Worm (Caenorhabditis elegans) whole organism, L1 larva: ENCODE measurements around the gene C09G9.3.
A peak's percentile ranks its signal among the peaks of the same experiment; 100 is the strongest.

Source experiments
- C04F5.9 ChIP-seq: sonication (generic microtip); optimal IDR thresholded peaks from 2 replicates; lab custom pipeline; 2016; ENCODE audit warnings: missing genetic modification characterization, missing compliant biosample characterization
- C16A3.4 ChIP-seq: fragments of 150-350 bp; optimal IDR thresholded peaks from 2 replicates; lab custom pipeline; 2014; ENCODE audit warnings: missing biosample characterization, missing genetic modification characterization
- C34B4.2 ChIP-seq: sonication (generic microtip); optimal IDR thresholded peaks from 2 replicates; lab custom pipeline; 2017; ENCODE audit warnings: mild to moderate bottlenecking, missing genetic modification characterization, missing compliant biosample characterization
- F16B12.6 ChIP-seq: fragments of 150-350 bp; optimal IDR thresholded peaks from 2 replicates; lab custom pipeline; 2014; ENCODE audit warnings: missing biosample characterization, missing genetic modification characterization
- Y116A8C.19 ChIP-seq: sonication (generic microtip); optimal IDR thresholded peaks from 2 replicates; lab custom pipeline; 2016; ENCODE audit warnings: missing compliant biosample characterization, missing genetic modification characterization, borderline replicate concordance
- ceh-8 ChIP-seq: fragments of 200-800 bp; sonication (Bioruptor generic); optimal IDR thresholded peaks from 2 replicates; lab custom pipeline; 2018; ENCODE audit warnings: mild to moderate bottlenecking, missing genetic modification characterization, moderate library complexity, missing compliant biosample characterization
- ceh-82 ChIP-seq, 3 experiments: fragments of 150-350 bp in 1 of 3; sonication (generic microtip) in 2 of 3; optimal IDR thresholded peaks; 2 replicates each; lab custom pipeline; 2014 to 2017; ENCODE audit warnings: missing biosample characterization in 3 of 3, missing genetic modification characterization in 3 of 3
- ceh-88 ChIP-seq: fragments of 200-800 bp; sonication (Bioruptor generic); IDR thresholded peaks from 2 replicates; pipeline ENCODE4 v1.3.6; 2022; ENCODE audit warnings: missing genetic modification characterization, missing compliant biosample characterization
- dpl-1 ChIP-seq, 3 experiments: fragments of 150-350 bp in 2 of 3; sonication (generic microtip) in 1 of 3; optimal IDR thresholded peaks; 2 replicates each; lab custom pipeline; 2014 to 2017; ENCODE audit warnings: missing biosample characterization in 3 of 3, missing genetic modification characterization in 3 of 3, missing genetic modification reagents in 3 of 3
- dsc-1 ChIP-seq: sonication (generic microtip); optimal IDR thresholded peaks from 2 replicates; lab custom pipeline; 2016; ENCODE audit warnings: mild to moderate bottlenecking, missing genetic modification characterization, missing compliant biosample characterization
- efl-3 ChIP-seq: fragments of 200-800 bp; sonication (Bioruptor generic); optimal IDR thresholded peaks from 2 replicates; lab custom pipeline; 2018; ENCODE audit warnings: mild to moderate bottlenecking, missing genetic modification characterization, missing compliant biosample characterization
- egl-13 ChIP-seq: sonication (generic microtip); optimal IDR thresholded peaks from 2 replicates; lab custom pipeline; 2016; ENCODE audit warnings: missing genotype, missing genetic modification reagents, missing genetic modification characterization, missing compliant biosample characterization
- elt-3 ChIP-seq, 6 experiments: fragments of 150-350 bp in 1 of 6; sonication (generic microtip); optimal IDR thresholded peaks; 2 replicates each; lab custom pipeline; 2017 to 2018; ENCODE audit warnings: missing biosample characterization in 6 of 6, missing genetic modification characterization in 6 of 6, inconsistent platforms in 1 of 6
- fkh-10 ChIP-seq: sonication (generic microtip); optimal IDR thresholded peaks from 2 replicates; lab custom pipeline; 2017; ENCODE audit warnings: missing biosample characterization, missing genetic modification reagents, missing genetic modification characterization
- fos-1 ChIP-seq: fragments of 150-350 bp; optimal IDR thresholded peaks from 2 replicates; lab custom pipeline; 2014; ENCODE audit warnings: missing biosample characterization, missing genetic modification characterization
- hlh-4 ChIP-seq: sonication (generic microtip); optimal IDR thresholded peaks from 2 replicates; lab custom pipeline; 2016; ENCODE audit warnings: mild to moderate bottlenecking, missing genetic modification characterization, missing compliant biosample characterization
- hpl-2 ChIP-seq: fragments of 150-350 bp; optimal IDR thresholded peaks from 2 replicates; lab custom pipeline; 2014; ENCODE audit warnings: missing biosample characterization, missing genetic modification reagents, missing genetic modification characterization
- irx-1 ChIP-seq: sonication (generic microtip); optimal IDR thresholded peaks from 2 replicates; lab custom pipeline; 2016; ENCODE audit warnings: missing genetic modification characterization, missing compliant biosample characterization
- isw-1 ChIP-seq: fragments of 200-800 bp; sonication (Bioruptor generic); IDR thresholded peaks from 2 replicates; pipeline ENCODE4 v1.3.6; 2022; ENCODE audit warnings: missing genetic modification characterization, missing compliant biosample characterization
- jun-1 ChIP-seq: fragments of 150-350 bp; optimal IDR thresholded peaks from 2 replicates; lab custom pipeline; 2014; ENCODE audit warnings: missing biosample characterization, missing genetic modification reagents, missing genetic modification characterization
- lin-13 ChIP-seq: fragments of 150-350 bp; optimal IDR thresholded peaks from 2 replicates; lab custom pipeline; 2014; ENCODE audit warnings: missing biosample characterization, missing genetic modification reagents, missing genetic modification characterization
- lin-14 ChIP-seq: fragments of 200-800 bp; sonication (Bioruptor generic); optimal IDR thresholded peaks from 2 replicates; lab custom pipeline; 2018; ENCODE audit warnings: mild to moderate bottlenecking, missing genetic modification characterization, moderate library complexity, missing compliant biosample characterization
- lin-15B ChIP-seq: fragments of 150-350 bp; sonication (generic microtip); optimal IDR thresholded peaks from 3 replicates; lab custom pipeline; 2014; ENCODE audit warnings: missing biosample characterization, missing genetic modification characterization
- lin-35 ChIP-seq, 2 experiments: fragments of 150-350 bp; optimal IDR thresholded peaks; 2 replicates each; lab custom pipeline; 2014; ENCODE audit warnings: missing biosample characterization in 2 of 2, missing genetic modification characterization in 2 of 2, missing genetic modification reagents in 2 of 2
- lin-39 ChIP-seq: fragments of 150-350 bp; optimal IDR thresholded peaks from 2 replicates; lab custom pipeline; 2014; ENCODE audit warnings: missing biosample characterization, missing genetic modification reagents, missing genetic modification characterization
- lsy-2 ChIP-seq, 2 experiments: fragments of 150-350 bp; optimal IDR thresholded peaks; 2 replicates each; lab custom pipeline; 2014; ENCODE audit warnings: missing biosample characterization in 2 of 2, missing genetic modification characterization in 2 of 2
- mab-9 ChIP-seq: fragments of 200-800 bp; sonication (Bioruptor generic); IDR thresholded peaks from 2 replicates; pipeline ENCODE4 v1.3.6; 2022; ENCODE audit warnings: missing genetic modification reagents, missing genetic modification characterization, missing compliant biosample characterization
- mdl-1 ChIP-seq, 2 experiments: fragments of 150-350 bp; optimal IDR thresholded peaks; 2 replicates each; lab custom pipeline; 2014 to 2017; ENCODE audit warnings: missing biosample characterization in 2 of 2, missing genetic modification characterization in 2 of 2, inconsistent platforms in 1 of 2
- mef-2 ChIP-seq: fragments of 150-350 bp; optimal IDR thresholded peaks from 2 replicates; lab custom pipeline; 2014; ENCODE audit warnings: missing biosample characterization, missing genetic modification characterization
- mep-1 ChIP-seq: fragments of 150-350 bp; optimal IDR thresholded peaks from 2 replicates; lab custom pipeline; 2014; ENCODE audit warnings: missing biosample characterization, missing genetic modification characterization
- nhr-11 ChIP-seq: fragments of 150-350 bp; optimal IDR thresholded peaks from 2 replicates; lab custom pipeline; 2014; ENCODE audit warnings: missing biosample characterization, missing genetic modification characterization
- nhr-12 ChIP-seq: sonication (generic microtip); optimal IDR thresholded peaks from 2 replicates; lab custom pipeline; 2017; ENCODE audit warnings: missing biosample characterization, missing genetic modification characterization
- nhr-20 ChIP-seq: sonication (generic microtip); optimal IDR thresholded peaks from 2 replicates; lab custom pipeline; 2016; ENCODE audit warnings: mild to moderate bottlenecking, missing genetic modification characterization, missing compliant biosample characterization
- nhr-237 ChIP-seq: fragments of 150-350 bp; optimal IDR thresholded peaks from 2 replicates; lab custom pipeline; 2014; ENCODE audit warnings: missing biosample characterization, missing genetic modification characterization
- nhr-47 ChIP-seq: sonication (generic microtip); optimal IDR thresholded peaks from 2 replicates; lab custom pipeline; 2016; ENCODE audit warnings: mild to moderate bottlenecking, missing genetic modification characterization, moderate library complexity, missing compliant biosample characterization
- nhr-84 ChIP-seq: sonication (generic microtip); optimal IDR thresholded peaks from 2 replicates; lab custom pipeline; 2017; ENCODE audit warnings: missing biosample characterization, missing genetic modification characterization
- nhr-85 ChIP-seq: sonication (generic microtip); peaks from one replicate; lab custom pipeline; 2016; ENCODE audit warnings: missing genetic modification characterization, inconsistent platforms, missing compliant biosample characterization
- nhr-90 ChIP-seq: sonication (generic microtip); optimal IDR thresholded peaks from 2 replicates; lab custom pipeline; 2016; ENCODE audit warnings: mild to moderate bottlenecking, missing genetic modification characterization, missing compliant biosample characterization; ENCODE audit not compliant: poor library complexity
- pag-3 ChIP-seq: sonication (generic microtip); optimal IDR thresholded peaks from 2 replicates; lab custom pipeline; 2017; ENCODE audit warnings: missing genetic modification characterization, mild to moderate bottlenecking, missing compliant biosample characterization, antibody characterized with exemption, borderline replicate concordance; ENCODE audit not compliant: insufficient read depth
- pqm-1 ChIP-seq: sonication (generic microtip); optimal IDR thresholded peaks from 3 replicates; lab custom pipeline; 2017; ENCODE audit warnings: missing biosample characterization, missing genetic modification characterization
- skn-1 ChIP-seq: fragments of 150-350 bp; optimal IDR thresholded peaks from 2 replicates; lab custom pipeline; 2014; ENCODE audit warnings: missing biosample characterization, missing genetic modification characterization
- snu-23 ChIP-seq: sonication (generic microtip); optimal IDR thresholded peaks from 2 replicates; lab custom pipeline; 2016; ENCODE audit warnings: missing genetic modification characterization, missing compliant biosample characterization
- sptf-1 ChIP-seq: fragments of 150-350 bp; optimal IDR thresholded peaks from 2 replicates; lab custom pipeline; 2014; ENCODE audit warnings: missing biosample characterization, missing genetic modification characterization
- sup-37 ChIP-seq: fragments of 200-800 bp; sonication (Bioruptor generic); optimal IDR thresholded peaks from 2 replicates; lab custom pipeline; 2018; ENCODE audit warnings: mild to moderate bottlenecking, missing genetic modification characterization, missing compliant biosample characterization
- swsn-7 ChIP-seq: sonication (generic microtip); optimal IDR thresholded peaks from 2 replicates; lab custom pipeline; 2016; ENCODE audit warnings: missing genetic modification characterization, missing compliant biosample characterization
- tbx-2 ChIP-seq: sonication (generic microtip); optimal IDR thresholded peaks from 2 replicates; lab custom pipeline; 2016; ENCODE audit warnings: missing genetic modification characterization, missing compliant biosample characterization
- tlp-1 ChIP-seq: fragments of 150-350 bp; optimal IDR thresholded peaks from 2 replicates; lab custom pipeline; 2014; ENCODE audit warnings: missing biosample characterization, missing genetic modification characterization
- unc-130 ChIP-seq: fragments of 150-350 bp; optimal IDR thresholded peaks from 2 replicates; lab custom pipeline; 2017; ENCODE audit warnings: missing biosample characterization, missing genetic modification characterization, inconsistent platforms
- unc-62 ChIP-seq: fragments of 150-350 bp; optimal IDR thresholded peaks from 2 replicates; lab custom pipeline; 2014; ENCODE audit warnings: missing biosample characterization, missing genetic modification reagents, missing genetic modification characterization
- unc-86 ChIP-seq: sonication (generic microtip); optimal IDR thresholded peaks from 2 replicates; lab custom pipeline; 2016; ENCODE audit warnings: missing genetic modification characterization, missing compliant biosample characterization
- unc-98 ChIP-seq: fragments of 200-800 bp; sonication (Bioruptor generic); IDR thresholded peaks from 2 replicates; pipeline ENCODE4 v1.3.6; 2022; ENCODE audit warnings: missing genetic modification characterization, missing compliant biosample characterization
- zag-1 ChIP-seq: fragments of 150-350 bp; optimal IDR thresholded peaks from 2 replicates; lab custom pipeline; 2014; ENCODE audit warnings: missing biosample characterization, missing genetic modification characterization
- ztf-11 ChIP-seq, 2 experiments: sonication (generic microtip); optimal IDR thresholded peaks; 2 replicates each; lab custom pipeline; 2016 to 2017; ENCODE audit warnings: missing genetic modification characterization in 2 of 2, missing biosample characterization in 1 of 2, missing compliant biosample characterization in 1 of 2
- ztf-4 ChIP-seq: fragments of 150-350 bp; optimal IDR thresholded peaks from 2 replicates; lab custom pipeline; 2014; ENCODE audit warnings: missing biosample characterization, missing genetic modification characterization

C09G9.3 gene

ce11 chrIV:8893746-8894145, 20.9 kb upstream of the C09G9.3 start, which contains the start of gene rad-54.L2:
Gene rad-54.L2 (plus strand): TSS chrIV:8894077.
- no peak for TF ChIP-seq sptf-1 (tag; lab: Kevin White, UChicago)
- TF ChIP-seq jun-1 (tag; lab: Kevin White, UChicago), result no peak
- peak; percentile 43 for TF ChIP-seq lin-13 (GFP tag; lab: Kevin White, UChicago)
- no peak for TF ChIP-seq unc-62 (GFP tag; lab: Kevin White, UChicago)
- TF ChIP-seq pag-3, result no peak
- TF ChIP-seq sup-37 (GFP tag; lab: Kevin White, UChicago), result no peak
- peak; percentile 64 for TF ChIP-seq snu-23 (GFP tag; lab: Kevin White, UChicago)
- TF ChIP-seq F16B12.6 (tag; lab: Kevin White, UChicago), result peak; percentile 12
- no peak for TF ChIP-seq C16A3.4
- TF ChIP-seq hlh-4 (tag; lab: Kevin White, UChicago), result no peak
- no peak for TF ChIP-seq tlp-1 (tag; lab: Kevin White, UChicago)
- TF ChIP-seq efl-3 (GFP tag; lab: Kevin White, UChicago), result no peak
- TF ChIP-seq pqm-1 (tag; lab: Kevin White, UChicago), result no peak
- no peak for TF ChIP-seq ceh-82 (tag; optimal IDR thresholded peaks at IDR 0.05; lab: Kevin White, UChicago)
- no peak for TF ChIP-seq unc-130
- TF ChIP-seq ztf-4 (tag; lab: Kevin White, UChicago), result no peak
- no peak for TF ChIP-seq mab-9 (GFP tag; lab: Robert Waterston, UW)
- TF ChIP-seq mef-2 (tag; lab: Kevin White, UChicago), result no peak
- TF ChIP-seq ztf-11 (tag; optimal IDR thresholded peaks at IDR 0.05; lab: Kevin White, UChicago), result no peak
- TF ChIP-seq lin-14 (GFP tag; lab: Kevin White, UChicago), result peak; percentile 76
- TF ChIP-seq swsn-7 (tag; lab: Kevin White, UChicago), result peak; percentile 25
- peak; percentile 13 for TF ChIP-seq irx-1 (tag; lab: Kevin White, UChicago)
- TF ChIP-seq skn-1 (tag; lab: Kevin White, UChicago), result peak; percentile 78
- TF ChIP-seq dsc-1, result peak; percentile 57
- TF ChIP-seq hpl-2 (GFP tag; lab: Kevin White, UChicago), result no peak
- TF ChIP-seq dpl-1 (GFP tag; optimal IDR thresholded peaks at IDR 0.05; lab: Kevin White, UChicago), result peak; percentile 43 to 63 (median 52)
- no peak for TF ChIP-seq ceh-88 (GFP tag; lab: Robert Waterston, UW)
- no peak for TF ChIP-seq C04F5.9 (tag; lab: Kevin White, UChicago)
- peak; percentile 5 for TF ChIP-seq fos-1 (tag; lab: Kevin White, UChicago)
- peak; percentile 29 for TF ChIP-seq tbx-2
- TF ChIP-seq nhr-11 (tag; lab: Kevin White, UChicago), result no peak
- TF ChIP-seq elt-3 (tag; optimal IDR thresholded peaks at IDR 0.05; lab: Kevin White, UChicago), result peak in 1 of 6 experiments; percentile 3
- peak; percentile 35 for TF ChIP-seq lin-15B (tag; lab: Kevin White, UChicago)
- no peak for TF ChIP-seq nhr-12 (tag; lab: Kevin White, UChicago)
- peak; percentile 23 for TF ChIP-seq nhr-90 (tag; lab: Kevin White, UChicago)
- TF ChIP-seq fkh-10, result no peak
- no peak for TF ChIP-seq C34B4.2 (tag; lab: Kevin White, UChicago)
- TF ChIP-seq unc-98 (GFP tag; lab: Robert Waterston, UW), result no peak
- no peak for TF ChIP-seq ceh-8 (GFP tag; lab: Kevin White, UChicago)
- peak; percentile 5 for TF ChIP-seq nhr-85 (tag; lab: Kevin White, UChicago)
- peak; percentile 61 for TF ChIP-seq nhr-20
- peak; percentile 76 for TF ChIP-seq mep-1 (tag; lab: Kevin White, UChicago)
- TF ChIP-seq lin-39 (tag; lab: Kevin White, UChicago), result no peak
- peak; percentile 41 to 76 for TF ChIP-seq lsy-2 (tag; optimal IDR thresholded peaks at IDR 0.05; lab: Kevin White, UChicago)
- TF ChIP-seq nhr-47 (tag; lab: Kevin White, UChicago), result peak; percentile 64
- TF ChIP-seq Y116A8C.19 (tag; lab: Kevin White, UChicago), result no peak
- TF ChIP-seq zag-1 (tag; lab: Kevin White, UChicago), result no peak
- no peak for TF ChIP-seq isw-1 (GFP tag; lab: Robert Waterston, UW)
- TF ChIP-seq nhr-84 (tag; lab: Kevin White, UChicago), result no peak
- TF ChIP-seq lin-35 (GFP tag; optimal IDR thresholded peaks at IDR 0.05; lab: Kevin White, UChicago), result peak; percentile 58 to 80
- TF ChIP-seq unc-86 (tag; lab: Kevin White, UChicago), result no peak
- TF ChIP-seq egl-13 (tag; lab: Kevin White, UChicago), result peak; percentile 4
- TF ChIP-seq nhr-237 (tag; lab: Kevin White, UChicago), result peak; percentile 26
- peak in 1 of 2 experiments; percentile 22 for TF ChIP-seq mdl-1 (tag; optimal IDR thresholded peaks at IDR 0.05; lab: Kevin White, UChicago)
